Worm (Caenorhabditis elegans): Measurements from ENCODE around the gene mccc-2.

ce11 chrIII:9105653-9106052 is 16.5 kb upstream of the mccc-2 start:
- no peak for TF ChIP-seq ZK546.5 (tag; optimal IDR thresholded peaks at IDR 0.05)
- no peak for TF ChIP-seq unc-130 (GFP tag; optimal IDR thresholded peaks at IDR 0.05)
- no peak for TF ChIP-seq pqm-1 (tag; optimal IDR thresholded peaks at IDR 0.05)
- TF ChIP-seq mdl-1 (tag; optimal IDR thresholded peaks at IDR 0.05), result no peak
- TF ChIP-seq Y75B8A.6 (GFP tag; IDR thresholded peaks at IDR 0.05), result no peak
- no peak for TF ChIP-seq ama-1 (optimal IDR thresholded peaks at IDR 0.05)
- no peak for TF ChIP-seq nhr-25 (tag; optimal IDR thresholded peaks at IDR 0.05; ENCODE audit: borderline replicate concordance, insufficient read depth)
- no peak for TF ChIP-seq dpl-1 (GFP tag; optimal IDR thresholded peaks at IDR 0.05)
- no peak for TF ChIP-seq ceh-62 (tag; optimal IDR thresholded peaks at IDR 0.05)
- TF ChIP-seq pha-4 (GFP tag; IDR thresholded peaks at IDR 0.05), result no peak
- no peak for TF ChIP-seq pha-4 (tag; optimal IDR thresholded peaks at IDR 0.05)
- TF ChIP-seq jun-1 (tag; optimal IDR thresholded peaks at IDR 0.05), result no peak
- TF ChIP-seq arid-1 (GFP tag; conservative IDR thresholded peaks at IDR 0.05), result no peak
- TF ChIP-seq nhr-237 (tag; optimal IDR thresholded peaks at IDR 0.05), result no peak
- TF ChIP-seq ztf-11 (tag; optimal IDR thresholded peaks at IDR 0.05), result no peak
